Fruit fly (Drosophila melanogaster): ENCODE measurements around the gene hep.

DNA sequence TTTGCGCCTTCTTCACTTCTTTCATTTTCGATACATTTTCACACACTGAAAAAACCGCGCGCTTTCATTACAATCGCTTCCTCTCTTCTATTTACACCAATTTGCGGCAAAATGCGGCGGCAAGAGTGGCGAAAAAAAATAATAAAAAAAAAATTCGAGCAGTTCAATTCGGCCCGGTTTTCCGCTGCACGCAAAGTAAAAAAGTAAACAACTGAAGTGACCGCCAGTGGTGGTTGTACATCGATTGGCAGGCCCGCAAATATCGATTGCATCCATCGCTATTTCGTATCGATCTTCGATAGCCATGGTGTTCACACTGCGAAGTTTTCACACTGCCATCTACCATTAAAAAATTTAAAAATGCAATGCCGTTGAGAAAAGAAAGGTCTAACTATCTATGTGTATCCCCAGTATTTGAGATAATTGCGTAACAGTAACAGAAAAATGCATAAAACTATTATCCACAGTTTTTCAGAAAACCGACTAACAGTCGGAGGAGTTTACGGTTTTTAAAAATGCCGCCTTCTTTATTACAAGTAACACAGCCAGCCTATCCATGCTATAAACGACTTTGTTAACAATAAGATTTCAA lies 22.1 kb upstream of the hep start, which contains the start of gene Chpf:
- TF ChIP-seq Crg-1 (GFP tag; optimal IDR thresholded peaks at IDR 0.05) (no peak), CG7101 (tag; optimal IDR thresholded peaks at IDR 0.05) (no peak), CG14711 (tag; optimal IDR thresholded peaks at IDR 0.05) (no peak)

Measured in whole organism, adult.